Fruit fly (Drosophila melanogaster): ENCODE results near the gene msi.

Gene msi

dm6 chr3R:25623800-25624791, 108.2 kb downstream of the msi start, which contains the start of gene Npl4 (continued):
- no peak for TF ChIP-seq cwo (GFP tag; optimal IDR thresholded peaks at IDR 0.05)
- peak; percentile 99 for TF ChIP-seq Dref (GFP tag; IDR thresholded peaks at IDR 0.05)
- peak; percentile 33 for TF ChIP-seq exex (tag; optimal IDR thresholded peaks at IDR 0.05)
- peak; percentile 23 for TF ChIP-seq az2 (GFP tag; optimal IDR thresholded peaks at IDR 0.05)
- no peak for TF ChIP-seq CG31224 (GFP tag; IDR thresholded peaks at IDR 0.05)
- TF ChIP-seq CG32767 (GFP tag; IDR thresholded peaks at IDR 0.05) = no peak
- no peak for TF ChIP-seq Dad (GFP tag; optimal IDR thresholded peaks at IDR 0.05)
- TF ChIP-seq phol (tag; optimal IDR thresholded peaks at IDR 0.05) = peak; percentile 16
- no peak for TF ChIP-seq CG3407 (GFP tag; optimal IDR thresholded peaks at IDR 0.05)
- no peak for TF ChIP-seq Nf-YC (tag; optimal IDR thresholded peaks at IDR 0.05)
- no peak for TF ChIP-seq crc (GFP tag; optimal IDR thresholded peaks at IDR 0.05)
- no peak for TF ChIP-seq CG12744 (GFP tag; optimal IDR thresholded peaks at IDR 0.05)
- TF ChIP-seq NFAT (GFP tag; IDR thresholded peaks at IDR 0.05) = no peak
- TF ChIP-seq gfzf (GFP tag; optimal IDR thresholded peaks at IDR 0.05) = peak; percentile 31
- peak in 1 of 2 experiments; percentile 13 for TF ChIP-seq dpn (GFP tag; optimal IDR thresholded peaks at IDR 0.05)
- TF ChIP-seq sob (GFP tag; IDR thresholded peaks at IDR 0.05) = 0 out of 2 replicates have a peak, but pooled peaks have one; percentile 11
- peak; percentile 94 for TF ChIP-seq CG13287 (GFP tag; IDR thresholded peaks at IDR 0.05; ENCODE audit: partially characterized antibody)
- TF ChIP-seq ci (GFP tag; IDR thresholded peaks at IDR 0.05) = 0 out of 3 replicates have a peak, but pooled peaks have one; percentile 5
- no peak for TF ChIP-seq pnt (GFP tag; optimal IDR thresholded peaks at IDR 0.05)
- TF ChIP-seq lbe (GFP tag; optimal IDR thresholded peaks at IDR 0.05) = no peak
- peak; percentile 28; the same call in 1 of the 3 replicates for TF ChIP-seq B-H1 (GFP tag; IDR thresholded peaks at IDR 0.05)
- TF ChIP-seq CG11560 (tag; IDR thresholded peaks at IDR 0.05) = no peak
- TF ChIP-seq Myb (GFP tag; optimal IDR thresholded peaks at IDR 0.05) = peak; percentile 19
- no peak for TF ChIP-seq gem (tag; optimal IDR thresholded peaks at IDR 0.05)
- no peak for TF ChIP-seq pum (GFP tag; optimal IDR thresholded peaks at IDR 0.05)
- TF ChIP-seq Elba2 (GFP tag; optimal IDR thresholded peaks at IDR 0.05) = no peak
- TF ChIP-seq Gsc (GFP tag; IDR thresholded peaks at IDR 0.05) = no peak
- TF ChIP-seq Nf-YB (GFP tag; optimal IDR thresholded peaks at IDR 0.05) = no peak
- no peak for TF ChIP-seq CG8290 (GFP tag; optimal IDR thresholded peaks at IDR 0.05)
- TF ChIP-seq CG8290 (tag; optimal IDR thresholded peaks at IDR 0.05) = no peak
- TF ChIP-seq CG10979 (tag; optimal IDR thresholded peaks at IDR 0.05) = peak; percentile 47
- TF ChIP-seq bcd (GFP tag; optimal IDR thresholded peaks at IDR 0.05) = no peak
- peak; percentile 46; the same call in 1 of the 3 replicates for TF ChIP-seq zfh1 (GFP tag; IDR thresholded peaks at IDR 0.05)
- TF ChIP-seq CG17361 (GFP tag; IDR thresholded peaks at IDR 0.05) = no peak
- TF ChIP-seq cg (GFP tag; optimal IDR thresholded peaks at IDR 0.05) = no peak
- peak; percentile 93 for TF ChIP-seq vnd (GFP tag; IDR thresholded peaks at IDR 0.05; ENCODE audit: partially characterized antibody)
- TF ChIP-seq Eip74EF (GFP tag; optimal IDR thresholded peaks at IDR 0.05) = no peak
- TF ChIP-seq bsh (GFP tag; optimal IDR thresholded peaks at IDR 0.05) = no peak
- TF ChIP-seq caup (GFP tag; optimal IDR thresholded peaks at IDR 0.05; ENCODE audit: severe bottlenecking) = no peak
- peak; percentile 90 for TF ChIP-seq amos (GFP tag; IDR thresholded peaks at IDR 0.05; ENCODE audit: partially characterized antibody)
- TF ChIP-seq CG9437 (GFP tag; optimal IDR thresholded peaks at IDR 0.05) = peak; percentile 5
- peak; percentile 15 for TF ChIP-seq Ets97D (GFP tag; optimal IDR thresholded peaks at IDR 0.05)
- no peak for TF ChIP-seq gcm (GFP tag; optimal IDR thresholded peaks at IDR 0.05)
- no peak for TF ChIP-seq nau (GFP tag; optimal IDR thresholded peaks at IDR 0.05)
- TF ChIP-seq CTCF (GFP tag; optimal IDR thresholded peaks at IDR 0.05) = peak; percentile 15
- TF ChIP-seq Chrac-16 (GFP tag; optimal IDR thresholded peaks at IDR 0.05) = no peak
- no peak for TF ChIP-seq jigr1 (GFP tag; IDR thresholded peaks at IDR 0.05)
- no peak for TF ChIP-seq HmgZ (tag; optimal IDR thresholded peaks at IDR 0.05)
- no peak for TF ChIP-seq unpg (GFP tag; optimal IDR thresholded peaks at IDR 0.05)
